Fruit fly (Drosophila melanogaster) Kc167 (cell line): Measurements from ENCODE around the gene Cka.

Source experiments
- Myc ChIP-seq: fragments of >200 bp; optimal IDR thresholded peaks from 2 replicates; lab custom pipeline; 2017; ENCODE audit warnings: missing external identifiers
- h ChIP-seq: fragments of >200 bp; optimal IDR thresholded peaks from 3 replicates; lab custom pipeline; 2018; ENCODE audit warnings: missing external identifiers
- insv ChIP-seq: fragments of >200 bp; optimal IDR thresholded peaks from 3 replicates; lab custom pipeline; 2018; ENCODE audit warnings: missing external identifiers
- psq ChIP-seq: fragments of >200 bp; optimal IDR thresholded peaks from 2 replicates; lab custom pipeline; 2017; ENCODE audit warnings: missing external identifiers

- TF ChIP-seq psq (lab: Kevin White, UChicago) (no peak), h (lab: Kevin White, UChicago) (no peak), insv (lab: Kevin White, UChicago) (no peak), Myc (lab: Kevin White, UChicago) (no peak)
Observed at dm6 chr2L:8042645-8043281, 12.2 kb downstream of the Cka start, which contains the start of gene RpL36A.
